Fruit fly (Drosophila melanogaster): ENCODE measurements around the gene CG2656.

DNA sequence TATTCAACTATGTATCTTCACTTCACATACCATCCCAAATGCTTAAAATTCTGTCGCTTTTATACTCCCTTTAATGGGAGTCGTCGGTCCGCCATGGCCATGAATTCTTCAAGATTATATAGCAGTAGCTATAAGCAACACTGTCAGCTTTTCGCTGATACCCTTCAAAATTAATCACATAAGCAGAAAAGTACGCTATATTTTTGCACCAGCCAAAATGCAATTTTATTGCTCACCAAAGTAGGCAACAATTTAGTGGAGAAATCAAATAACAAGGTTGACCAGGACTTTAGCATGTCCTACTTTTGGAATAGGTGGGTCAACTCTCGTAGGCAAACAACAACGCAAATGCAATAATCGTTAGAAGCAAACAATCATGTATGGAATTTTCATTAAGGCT, 55.3 kb downstream of the CG2656 start:
- TF ChIP-seq D19A (tag; optimal IDR thresholded peaks at IDR 0.05) (no peak), Sin3A (optimal IDR thresholded peaks at IDR 0.05) (no peak)
